Worm (Caenorhabditis elegans): Measurements from ENCODE around the gene Y75B8A.23.
A peak's percentile ranks its signal among the peaks of the same experiment; 100 is the strongest.

The Y75B8A.23 gene

DNA sequence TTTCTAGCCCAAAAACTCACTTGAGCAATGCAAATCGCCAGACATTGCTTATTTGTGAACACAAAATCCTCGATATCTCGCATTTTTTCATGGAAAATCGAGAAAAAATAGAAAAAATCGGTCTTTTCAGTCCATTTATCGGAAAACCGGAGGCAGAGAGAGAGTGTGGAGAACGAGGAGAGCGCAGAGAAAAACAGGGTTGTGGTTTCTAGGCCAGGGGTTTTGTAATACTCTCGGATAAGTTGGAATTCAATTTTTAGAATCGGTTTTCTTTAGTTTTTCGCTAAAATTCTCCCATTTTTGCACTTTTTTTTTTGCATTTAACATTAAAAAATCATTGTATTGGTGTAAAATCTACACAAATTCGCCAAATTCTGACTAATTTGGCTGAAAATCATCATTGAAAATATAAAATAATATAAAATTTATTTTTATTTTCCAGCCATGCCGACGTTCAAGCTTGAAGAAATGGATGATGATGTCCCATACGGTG lies 23.2 kb downstream of the Y75B8A.23 start, which contains the start of the genes Y75B8A.24 and Y75B8A.25:
Gene Y75B8A.24, minus strand, starts transcription at position 155 of the 493 bp plus-strand sequence.
Gene Y75B8A.25, plus strand, starts transcription at position 443 of the 493 bp plus-strand sequence.
- TF ChIP-seq nhr-76 (tag; optimal IDR thresholded peaks at IDR 0.05) = no peak
- TF ChIP-seq unc-62 (GFP tag; optimal IDR thresholded peaks at IDR 0.05 in 1 of 2) = peak in 1 of 2 experiments; percentile 38
- no peak for TF ChIP-seq unc-62 (tag; optimal IDR thresholded peaks at IDR 0.05)
- TF ChIP-seq ceh-62 (tag; optimal IDR thresholded peaks at IDR 0.05) = no peak
- TF ChIP-seq lin-13 (GFP tag; optimal IDR thresholded peaks at IDR 0.05) = peak; percentile 15
- 0 out of 2 replicates have a peak, but pooled peaks have one; percentile 59 for TF ChIP-seq arid-1 (GFP tag; conservative IDR thresholded peaks at IDR 0.05)
- TF ChIP-seq ctbp-1 (GFP tag; IDR thresholded peaks at IDR 0.05) = no peak
- no peak for TF ChIP-seq R02D3.7 (tag; optimal IDR thresholded peaks at IDR 0.05)
- TF ChIP-seq tra-1 (GFP tag; IDR thresholded peaks at IDR 0.05) = 0 out of 2 replicates have a peak, but pooled peaks have one; percentile 46
- no peak for TF ChIP-seq lin-1 (GFP tag; IDR thresholded peaks at IDR 0.05)
- TF ChIP-seq nhr-237 (tag; optimal IDR thresholded peaks at IDR 0.05) = no peak
- no peak for TF ChIP-seq zfp-2 (tag; optimal IDR thresholded peaks at IDR 0.05)
- TF ChIP-seq dmd-6 (GFP tag; IDR thresholded peaks at IDR 0.05) = peak; percentile 68
- no peak for TF ChIP-seq daf-8 (GFP tag; IDR thresholded peaks at IDR 0.05)
- TF ChIP-seq attf-4 (tag; optimal IDR thresholded peaks at IDR 0.05) = no peak
- peak in 1 of 2 experiments; percentile 20; a peak in 1 of 4 replicates for TF ChIP-seq madf-5 (GFP tag; IDR thresholded peaks at IDR 0.05)
- no peak for TF ChIP-seq ceh-82 (tag; optimal IDR thresholded peaks at IDR 0.05)
- TF ChIP-seq madf-9 (GFP tag; conservative IDR thresholded peaks at IDR 0.05) = no peak
- peak; percentile 44 for TF ChIP-seq dve-1 (tag; optimal IDR thresholded peaks at IDR 0.05; ENCODE audit: insufficient read depth)
- no peak for TF ChIP-seq spr-1 (tag; optimal IDR thresholded peaks at IDR 0.05)
- peak; percentile 41 for TF ChIP-seq hlh-11 (tag; optimal IDR thresholded peaks at IDR 0.05)
- no peak for TF ChIP-seq F10B5.3 (tag; optimal IDR thresholded peaks at IDR 0.05)
- peak; percentile 66 for TF ChIP-seq unc-130 (GFP tag; optimal IDR thresholded peaks at IDR 0.05)
- TF ChIP-seq lin-38 (GFP tag; IDR thresholded peaks at IDR 0.05) = peak; percentile 78
- no peak for TF ChIP-seq F37D6.2 (tag; optimal IDR thresholded peaks at IDR 0.05)
- no peak for TF ChIP-seq fkh-10 (GFP tag; optimal IDR thresholded peaks at IDR 0.05)
- no peak for TF ChIP-seq skn-1 (tag; optimal IDR thresholded peaks at IDR 0.05)
- no peak for TF ChIP-seq cey-2 (tag; optimal IDR thresholded peaks at IDR 0.05; ENCODE audit: borderline replicate concordance, insufficient read depth)
- TF ChIP-seq T26A8.4 (GFP tag; IDR thresholded peaks at IDR 0.05) = 0 out of 2 replicates have a peak, but pooled peaks have one; percentile 28
- TF ChIP-seq mep-1 (tag; optimal IDR thresholded peaks at IDR 0.05) = peak; percentile 26
- TF ChIP-seq daf-16 (GFP tag; optimal IDR thresholded peaks at IDR 0.05) = no peak
- peak; percentile 27 for TF ChIP-seq daf-16 (tag; optimal IDR thresholded peaks at IDR 0.05)
- TF ChIP-seq ZK337.2 (GFP tag; IDR thresholded peaks at IDR 0.05) = peak; percentile 93
- no peak for TF ChIP-seq snpc-1.2 (GFP tag; IDR thresholded peaks at IDR 0.05)
- TF ChIP-seq D1046.2 (GFP tag; IDR thresholded peaks at IDR 0.05) = no peak
- no peak for TF ChIP-seq ZK546.5 (tag; optimal IDR thresholded peaks at IDR 0.05)
- TF ChIP-seq hlh-30 (tag; optimal IDR thresholded peaks at IDR 0.05; ENCODE audit: insufficient read depth) = peak; percentile 7
- TF ChIP-seq set-16 (GFP tag; IDR thresholded peaks at IDR 0.05) = no peak
- TF ChIP-seq F49E8.2 (tag; optimal IDR thresholded peaks at IDR 0.05; ENCODE audit: borderline replicate concordance) = peak; percentile 40
- TF ChIP-seq nhr-77 (tag; optimal IDR thresholded peaks at IDR 0.05) = no peak
- peak; percentile 76 for TF ChIP-seq dpl-1 (GFP tag; optimal IDR thresholded peaks at IDR 0.05)
- TF ChIP-seq lim-7 (GFP tag; IDR thresholded peaks at IDR 0.05) = no peak
- peak; percentile 68; the same call in 1 of the 2 replicates for TF ChIP-seq ceh-20 (GFP tag; IDR thresholded peaks at IDR 0.05)
- peak; percentile 79 for TF ChIP-seq duxl-1 (tag; optimal IDR thresholded peaks at IDR 0.05; ENCODE audit: poor library complexity)
- TF ChIP-seq rbr-2 (tag; optimal IDR thresholded peaks at IDR 0.05) = peak; percentile 20
- no peak for TF ChIP-seq nhr-48 (tag; optimal IDR thresholded peaks at IDR 0.05)
- TF ChIP-seq ztf-7 (tag; optimal IDR thresholded peaks at IDR 0.05) = no peak
- no peak for TF ChIP-seq saeg-2 (GFP tag; IDR thresholded peaks at IDR 0.05)
- peak in 1 of 2 experiments; percentile 82 for TF ChIP-seq lsy-2 (tag; optimal IDR thresholded peaks at IDR 0.05)
- no peak for TF ChIP-seq ceh-44 (GFP tag; IDR thresholded peaks at IDR 0.05)
- peak; percentile 98 for TF ChIP-seq mes-2 (tag; optimal IDR thresholded peaks at IDR 0.05; ENCODE audit: poor library complexity, severe bottlenecking)

Measured in whole organism, L4 larva.